Worm (Caenorhabditis elegans) whole organism, L1 larva: ENCODE data around the gene C01G5.5.

Source experiments
- lin-13 ChIP-seq: fragments of 150-350 bp; optimal IDR thresholded peaks from 2 replicates; lab custom pipeline; 2014; ENCODE audit warnings: missing biosample characterization, missing genetic modification reagents, missing genetic modification characterization
- lin-15B ChIP-seq: fragments of 150-350 bp; sonication (generic microtip); optimal IDR thresholded peaks from 3 replicates; lab custom pipeline; 2014; ENCODE audit warnings: missing biosample characterization, missing genetic modification characterization

DNA sequence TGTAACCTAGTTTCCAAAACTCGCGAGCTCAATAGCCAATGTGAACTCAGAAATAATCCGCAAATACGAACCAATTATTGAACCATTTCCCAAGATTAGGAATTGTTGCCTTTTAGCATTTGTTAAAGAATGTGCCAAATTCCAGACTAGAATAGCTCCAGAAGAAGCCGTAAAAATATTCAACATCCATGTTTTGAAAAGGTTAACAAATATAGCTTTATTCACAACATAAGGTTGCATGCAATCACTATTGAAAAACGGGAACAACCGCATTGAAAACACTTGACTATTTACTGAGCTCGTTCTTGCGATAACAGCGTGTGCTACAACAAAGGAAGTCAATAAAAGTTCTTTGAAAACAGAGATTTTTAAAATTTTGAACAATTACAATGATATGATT lies 2.1 kb downstream of the C01G5.5 start:
- TF ChIP-seq lin-13 (GFP tag; lab: Kevin White, UChicago), result no peak
- no peak for TF ChIP-seq lin-15B (tag; lab: Kevin White, UChicago)
